Fruit fly (Drosophila melanogaster) whole organism, embryonic: ENCODE measurements around the gene CG31244.

Experiments
- CG1529 ChIP-seq: fragments of 200-800 bp; sonication (Bioruptor generic); optimal IDR thresholded peaks from 3 replicates; lab custom pipeline; 2018; ENCODE audit warnings: missing biosample characterization, missing genetic modification characterization
- CG33213 ChIP-seq: fragments of 200-800 bp; sonication (Bioruptor generic); optimal IDR thresholded peaks from 3 replicates; lab custom pipeline; 2016; ENCODE audit warnings: missing biosample characterization, missing genetic modification characterization
- CG3838 ChIP-seq: fragments of 200-800 bp; sonication (Bioruptor generic); optimal IDR thresholded peaks from 3 replicates; lab custom pipeline; 2016; ENCODE audit warnings: missing biosample characterization, missing genetic modification characterization
- CG7745 ChIP-seq: fragments of 200-800 bp; sonication (Bioruptor generic); optimal IDR thresholded peaks from 2 replicates; lab custom pipeline; 2018; ENCODE audit warnings: missing biosample characterization, mild to moderate bottlenecking, missing genetic modification characterization, moderate library complexity
- H15 ChIP-seq: fragments of 200-800 bp; sonication (Bioruptor generic); IDR thresholded peaks from 3 replicates; pipeline ENCODE4 v1.3.6; 2022; ENCODE audit warnings: missing biosample characterization, missing genetic modification characterization
- MESR4 ChIP-seq: fragments of 200-800 bp; sonication (Bioruptor generic); optimal IDR thresholded peaks from 2 replicates; lab custom pipeline; 2018; ENCODE audit warnings: missing biosample characterization, mild to moderate bottlenecking, missing genetic modification characterization, moderate library complexity
- ash1 ChIP-seq: fragments of 200-800 bp; sonication (Bioruptor generic); optimal IDR thresholded peaks from 2 replicates; lab custom pipeline; 2018; ENCODE audit warnings: missing biosample characterization, mild to moderate bottlenecking, missing genetic modification characterization
- dm ChIP-seq: fragments of 200-800 bp; sonication (Bioruptor generic); optimal IDR thresholded peaks from 3 replicates; lab custom pipeline; 2016; ENCODE audit warnings: missing biosample characterization, missing genetic modification characterization
- esg ChIP-seq: fragments of 200-800 bp; sonication (Bioruptor generic); conservative IDR thresholded peaks from 2 replicates; pipeline ENCODE4 v1.3.6; 2022; ENCODE audit warnings: missing biosample characterization, missing genetic modification characterization
- exex ChIP-seq: fragments of 200-800 bp; sonication (Bioruptor generic); optimal IDR thresholded peaks from 4 replicates; lab custom pipeline; 2018; ENCODE audit warnings: missing biosample characterization, mild to moderate bottlenecking, missing genetic modification characterization, moderate library complexity
- fd102C ChIP-seq: fragments of 200-800 bp; sonication (Bioruptor generic); optimal IDR thresholded peaks from 2 replicates; lab custom pipeline; 2018; ENCODE audit warnings: missing biosample characterization, mild to moderate bottlenecking, missing genetic modification characterization, moderate library complexity
- sqz ChIP-seq: fragments of 200-800 bp; sonication (Bioruptor generic); optimal IDR thresholded peaks from 3 replicates; lab custom pipeline; 2018; ENCODE audit warnings: missing biosample characterization, mild to moderate bottlenecking, missing genetic modification characterization

dm6 chr3R:19389919-19390318 is 8.4 kb downstream of the CG31244 start, which contains the start of gene CG18493:
- TF ChIP-seq CG33213 (GFP tag; lab: Kevin White, UChicago): no peak
- TF ChIP-seq CG3838 (GFP tag; lab: Kevin White, UChicago): no peak
- TF ChIP-seq H15 (GFP tag; lab: Robert Waterston, UW): no peak
- no peak for TF ChIP-seq sqz (GFP tag; lab: Kevin White, UChicago)
- TF ChIP-seq MESR4 (GFP tag; lab: Kevin White, UChicago): no peak
- TF ChIP-seq dm (GFP tag; lab: Kevin White, UChicago): no peak
- no peak for TF ChIP-seq CG7745 (tag; lab: Kevin White, UChicago)
- no peak for TF ChIP-seq CG1529 (GFP tag; lab: Kevin White, UChicago)
- TF ChIP-seq ash1 (GFP tag; lab: Kevin White, UChicago): no peak
- TF ChIP-seq fd102C (GFP tag; lab: Kevin White, UChicago): no peak
- peak; percentile 96 for TF ChIP-seq exex
- no peak for TF ChIP-seq esg
